Worm (Caenorhabditis elegans) whole organism, mixed stage, embryonic: ENCODE data around the gene try-5.
"Not testable (repeated sequence)": the region's sequence is repeated elsewhere in the genome, so short reads cannot be mapped to it uniquely, and the experiment has no call there.

Experiments
- bed-3 ChIP-seq: fragments of 200-800 bp; sonication (Bioruptor generic); optimal IDR thresholded peaks from 3 replicates; lab custom pipeline; 2018; ENCODE audit warnings: mild to moderate bottlenecking, missing genetic modification characterization, moderate library complexity, missing compliant biosample characterization
- blmp-1 ChIP-seq: fragments of 150-350 bp; optimal IDR thresholded peaks from 2 replicates; lab custom pipeline; 2014; ENCODE audit warnings: missing biosample characterization, missing genetic modification characterization
- ceh-39 ChIP-seq: fragments of 150-350 bp; optimal IDR thresholded peaks from 2 replicates; lab custom pipeline; 2014; ENCODE audit warnings: missing biosample characterization, missing genetic modification characterization
- ceh-43 ChIP-seq: fragments of 200-800 bp; sonication (Bioruptor generic); optimal IDR thresholded peaks from 2 replicates; lab custom pipeline; 2018; ENCODE audit warnings: mild to moderate bottlenecking, missing genetic modification characterization, moderate library complexity, missing compliant biosample characterization
- ceh-83 ChIP-seq: fragments of 200-800 bp; sonication (Bioruptor generic); optimal IDR thresholded peaks from 2 replicates; lab custom pipeline; 2018; ENCODE audit warnings: mild to moderate bottlenecking, missing genetic modification characterization, missing compliant biosample characterization
- cnd-1 ChIP-seq: fragments of 200-800 bp; sonication (Bioruptor generic); optimal IDR thresholded peaks from 2 replicates; lab custom pipeline; 2018; ENCODE audit warnings: mild to moderate bottlenecking, missing genetic modification characterization, missing compliant biosample characterization
- drap-1 ChIP-seq: fragments of 200-800 bp; sonication (Bioruptor generic); optimal IDR thresholded peaks from 3 replicates; lab custom pipeline; 2018; ENCODE audit warnings: mild to moderate bottlenecking, missing genetic modification characterization, missing compliant biosample characterization
- elt-1 ChIP-seq: sonication (generic microtip); optimal IDR thresholded peaks from 2 replicates; lab custom pipeline; 2017; ENCODE audit warnings: missing genetic modification characterization, mild to moderate bottlenecking, missing compliant biosample characterization, antibody characterized with exemption, moderate library complexity, borderline replicate concordance; ENCODE audit not compliant: insufficient read depth
- elt-3 ChIP-seq: fragments of 150-350 bp; optimal IDR thresholded peaks from 2 replicates; lab custom pipeline; 2014; ENCODE audit warnings: missing biosample characterization, missing genetic modification characterization
- flh-1 ChIP-seq: fragments of 200-800 bp; sonication (Bioruptor generic); optimal IDR thresholded peaks from 2 replicates; lab custom pipeline; 2018; ENCODE audit warnings: mild to moderate bottlenecking, missing genetic modification characterization, moderate library complexity, missing compliant biosample characterization
- ham-2 ChIP-seq: fragments of 200-800 bp; sonication (Bioruptor generic); optimal IDR thresholded peaks from 2 replicates; lab custom pipeline; 2018; ENCODE audit warnings: mild to moderate bottlenecking, missing genetic modification characterization, missing compliant biosample characterization
- hlh-1 ChIP-seq: fragments of 150-350 bp; optimal IDR thresholded peaks from 2 replicates; lab custom pipeline; 2014; ENCODE audit warnings: missing biosample characterization, missing genetic modification reagents, missing genetic modification characterization
- lin-13 ChIP-seq: fragments of 150-350 bp; optimal IDR thresholded peaks from 2 replicates; lab custom pipeline; 2014; ENCODE audit warnings: missing biosample characterization, missing genetic modification characterization
- lin-32 ChIP-seq: fragments of 200-800 bp; sonication (Bioruptor generic); optimal IDR thresholded peaks from 2 replicates; lab custom pipeline; 2018; ENCODE audit warnings: mild to moderate bottlenecking, missing genetic modification characterization, missing compliant biosample characterization
- lsy-2 ChIP-seq: fragments of 150-350 bp; optimal IDR thresholded peaks from 2 replicates; lab custom pipeline; 2014; ENCODE audit warnings: missing biosample characterization, missing genetic modification characterization
- mab-5 ChIP-seq: fragments of 150-350 bp; optimal IDR thresholded peaks from 2 replicates; lab custom pipeline; 2014; ENCODE audit warnings: missing biosample characterization, missing genetic modification characterization
- nhr-12 ChIP-seq: fragments of 150-350 bp; optimal IDR thresholded peaks from 2 replicates; lab custom pipeline; 2014; ENCODE audit warnings: missing biosample characterization, missing genetic modification characterization
- nhr-2 ChIP-seq: fragments of 150-350 bp; optimal IDR thresholded peaks from 2 replicates; lab custom pipeline; 2014; ENCODE audit warnings: missing biosample characterization, missing genetic modification characterization
- nhr-237 ChIP-seq: fragments of 150-350 bp; optimal IDR thresholded peaks from 2 replicates; lab custom pipeline; 2014; ENCODE audit warnings: missing biosample characterization, missing genetic modification characterization
- nhr-28 ChIP-seq: fragments of 150-350 bp; optimal IDR thresholded peaks from 2 replicates; lab custom pipeline; 2014; ENCODE audit warnings: missing biosample characterization, missing genetic modification characterization
- nhr-76 ChIP-seq: sonication (generic microtip); optimal IDR thresholded peaks from 2 replicates; lab custom pipeline; 2017; ENCODE audit warnings: missing biosample characterization, missing genetic modification characterization
- pha-4 ChIP-seq: fragments of 150-350 bp; optimal IDR thresholded peaks from 2 replicates; lab custom pipeline; 2018; ENCODE audit warnings: missing biosample characterization, missing genetic modification reagents, missing genetic modification characterization
- sem-2 ChIP-seq: fragments of 200-800 bp; sonication (Bioruptor generic); optimal IDR thresholded peaks from 2 replicates; lab custom pipeline; 2018; ENCODE audit warnings: mild to moderate bottlenecking, missing genetic modification characterization, missing compliant biosample characterization
- snpc-4 ChIP-seq: fragments of 150-350 bp; optimal IDR thresholded peaks from 2 replicates; lab custom pipeline; 2014; ENCODE audit warnings: missing biosample characterization, missing genetic modification characterization
- unc-120 ChIP-seq: sonication (generic microtip); optimal IDR thresholded peaks from 2 replicates; lab custom pipeline; 2017; ENCODE audit warnings: missing genetic modification characterization, missing compliant biosample characterization; ENCODE audit not compliant: poor library complexity, severe bottlenecking
- unc-39 ChIP-seq: fragments of 150-350 bp; optimal IDR thresholded peaks from 2 replicates; lab custom pipeline; 2014; ENCODE audit warnings: missing biosample characterization, missing genetic modification characterization
- unc-62 ChIP-seq: fragments of 150-350 bp; optimal IDR thresholded peaks from 2 replicates; lab custom pipeline; 2014; ENCODE audit warnings: missing biosample characterization, missing genetic modification reagents, missing genetic modification characterization
- zip-8 ChIP-seq: fragments of 150-350 bp; optimal IDR thresholded peaks from 2 replicates; lab custom pipeline; 2014; ENCODE audit warnings: missing biosample characterization, missing genetic modification characterization
- ztf-11 ChIP-seq: fragments of 150-350 bp; optimal IDR thresholded peaks from 2 replicates; lab custom pipeline; 2014; ENCODE audit warnings: missing biosample characterization, missing genetic modification characterization

try-5 gene

DNA sequence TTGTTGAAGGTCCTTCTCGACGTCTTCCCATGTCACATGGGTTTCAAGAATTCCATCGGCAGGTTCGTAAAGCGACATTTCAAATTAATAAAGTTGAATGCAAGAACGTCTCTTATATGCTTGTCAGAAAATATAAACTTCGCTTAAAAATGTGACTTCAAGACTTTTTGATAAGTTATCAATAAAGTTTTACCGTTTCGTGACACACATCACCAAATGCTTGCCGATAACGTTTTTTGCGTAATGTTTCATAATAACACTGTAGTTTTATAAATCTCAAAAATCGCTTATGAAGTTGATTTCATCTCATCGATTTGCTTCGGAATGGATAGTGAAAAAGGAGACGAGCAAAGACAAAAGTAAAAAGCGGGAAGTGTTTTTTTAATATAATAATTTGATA lies 26.6 kb downstream of the try-5 start, which contains the start of gene E02C12.8:
Gene E02C12.8 (minus strand): TSS at position 141 of the 400 bp plus-strand sequence.
- TF ChIP-seq unc-62 (GFP tag; lab: Kevin White, UChicago) (no peak), nhr-12 (tag; lab: Kevin White, UChicago) (no peak), nhr-237 (tag; lab: Kevin White, UChicago) (no peak), lin-13 (tag; lab: Kevin White, UChicago) (no peak), hlh-1 (tag; lab: Kevin White, UChicago) (no peak), ztf-11 (tag; lab: Kevin White, UChicago) (no peak), nhr-76 (tag; lab: Kevin White, UChicago) (no peak), pha-4 (tag; lab: Kevin White, UChicago) (no peak), ham-2 (no peak), drap-1 (GFP tag; lab: Kevin White, UChicago) (no peak), mab-5 (tag; lab: Kevin White, UChicago) (no peak), snpc-4 (tag; lab: Kevin White, UChicago) (no peak), ceh-39 (tag; lab: Kevin White, UChicago) (no peak), blmp-1 (no peak), lin-32 (GFP tag; lab: Kevin White, UChicago) (no peak), sem-2 (GFP tag; lab: Kevin White, UChicago) (no peak), lsy-2 (tag; lab: Kevin White, UChicago) (no peak), ceh-83 (GFP tag; lab: Kevin White, UChicago) (no peak), flh-1 (GFP tag; lab: Kevin White, UChicago) (no peak), nhr-2 (tag; lab: Kevin White, UChicago) (no peak)

DNA sequence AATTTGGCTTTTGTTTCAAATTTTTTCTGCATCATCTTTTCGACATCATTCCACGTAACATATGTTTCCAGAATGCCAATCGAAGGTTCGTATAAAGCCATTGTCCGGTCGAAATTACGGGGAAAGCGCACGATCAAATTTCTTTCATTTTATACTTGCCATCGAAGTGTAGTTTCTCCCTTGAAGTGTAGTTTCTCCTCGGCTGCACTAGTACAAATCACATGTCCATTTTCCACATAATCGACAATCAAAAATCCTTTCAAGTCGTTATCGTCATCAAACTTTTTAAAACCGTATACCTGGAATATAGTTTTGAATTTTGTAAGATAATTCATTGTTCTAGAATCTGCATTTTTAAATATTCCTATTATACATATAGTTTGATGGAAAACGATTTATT lies 28.5 kb downstream of the try-5 start, which contains the start of gene E02C12.9:
Gene E02C12.9 (minus strand): TSS at position 101 of the 400 bp plus-strand sequence.
- TF ChIP-seq nhr-12 (tag; lab: Kevin White, UChicago) (no peak), elt-1 (tag; lab: Kevin White, UChicago) (no peak), unc-120 (tag; lab: Kevin White, UChicago) (no peak), unc-39 (tag; lab: Kevin White, UChicago) (no peak), elt-3 (tag; lab: Kevin White, UChicago) (no peak), bed-3 (no peak), ceh-43 (no peak), snpc-4 (tag; lab: Kevin White, UChicago) (no peak), zip-8 (no peak), mab-5 (tag; lab: Kevin White, UChicago) (no peak), unc-62 (GFP tag; lab: Kevin White, UChicago) (no peak)
- TF ChIP-seq, all 35 proteins: peak for 0

DNA sequence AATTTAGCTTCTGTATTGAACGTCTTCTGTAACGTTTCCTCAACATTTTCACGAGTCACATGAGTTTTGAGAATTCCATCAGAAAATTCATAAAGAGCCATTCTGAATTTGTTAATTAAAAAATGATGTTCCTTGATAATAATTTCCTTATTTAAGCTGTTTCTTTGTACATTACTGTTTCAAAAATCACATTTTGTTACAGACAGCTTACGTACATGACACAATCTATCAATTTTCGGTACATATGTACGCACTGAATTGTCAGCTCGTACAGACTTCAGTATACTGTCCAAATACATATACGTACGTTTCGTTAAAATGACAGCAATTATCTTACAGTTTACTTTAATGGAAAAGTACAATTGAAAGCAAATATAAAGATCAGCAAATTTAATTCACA lies 29.6 kb downstream of the try-5 start, which contains the start of gene E02C12.19:
Gene E02C12.19 (minus strand): TSS at position 101 of the 400 bp plus-strand sequence.
- TF ChIP-seq zip-8: no peak
- TF ChIP-seq nhr-28 (tag; lab: Kevin White, UChicago): no peak
- no peak for TF ChIP-seq ceh-39 (tag; lab: Kevin White, UChicago)
- TF ChIP-seq cnd-1 (tag; lab: Kevin White, UChicago): no peak
- no peak for TF ChIP-seq nhr-237 (tag; lab: Kevin White, UChicago)
- no peak for TF ChIP-seq blmp-1
- no peak for TF ChIP-seq lin-13 (tag; lab: Kevin White, UChicago)
- no peak for TF ChIP-seq pha-4 (tag; lab: Kevin White, UChicago)
- TF ChIP-seq, all 35 proteins: peak for 0

DNA sequence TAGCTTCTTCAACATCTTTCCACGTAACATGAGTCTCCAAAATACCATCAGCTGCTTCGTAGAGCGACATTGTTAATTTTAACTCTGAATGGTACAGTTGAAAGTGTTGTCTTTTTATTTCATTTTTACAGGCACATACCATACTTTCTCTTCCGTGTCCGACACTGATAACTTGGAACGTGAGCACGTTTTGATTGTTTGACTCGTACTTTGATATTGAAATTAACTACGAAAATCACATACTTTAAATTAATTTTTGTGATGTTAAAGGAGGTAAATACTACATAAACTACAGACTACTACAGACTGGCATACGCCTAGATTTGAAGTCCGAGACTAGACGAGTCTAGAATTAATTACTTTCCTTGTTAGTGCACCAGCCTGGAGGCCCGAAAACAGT lies 31.5 kb downstream of the try-5 start, which contains the start of gene E02C12.10:
Gene E02C12.10 (minus strand): TSS at position 75 of the 400 bp plus-strand sequence.
- no peak for TF ChIP-seq unc-62 (GFP tag; lab: Kevin White, UChicago)
- no peak for TF ChIP-seq ceh-39 (tag; lab: Kevin White, UChicago)
- no peak for TF ChIP-seq unc-120 (tag; lab: Kevin White, UChicago)

DNA sequence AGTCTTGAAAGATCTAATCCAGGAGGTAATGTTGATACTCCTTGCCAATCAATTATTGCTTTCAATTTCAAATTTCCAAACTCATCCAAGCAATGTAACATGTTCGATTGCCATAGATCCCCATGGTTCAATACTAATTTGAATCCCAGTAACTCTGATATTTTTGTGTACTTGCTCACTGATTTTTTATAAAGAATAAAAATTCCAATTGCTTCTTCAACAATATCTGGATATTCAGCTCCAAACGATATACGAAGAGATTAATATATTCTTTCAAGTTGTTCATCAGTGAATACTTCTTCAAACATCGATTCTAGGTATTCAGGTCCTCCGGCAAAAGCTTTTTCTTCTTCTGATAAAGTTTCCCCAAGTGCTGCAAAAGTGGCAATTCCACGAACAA lies 33.0 kb downstream of the try-5 start, which contains the start of gene E02C12.11:
Gene E02C12.11 (minus strand): TSS at position 101 of the 400 bp plus-strand sequence.
- not testable (repeated sequence) for TF ChIP-seq zip-8; drap-1 (GFP tag; lab: Kevin White, UChicago); snpc-4 (tag; lab: Kevin White, UChicago)
